Worm (Caenorhabditis elegans) whole organism, L4/young adult: Measurements from ENCODE around the gene grl-3.

Experiments
- W03F9.2 ChIP-seq: fragments of 150-350 bp; optimal IDR thresholded peaks from 2 replicates; lab custom pipeline; 2014; ENCODE audit warnings: missing biosample characterization, missing genetic modification characterization
- dao-5 ChIP-seq: sonication (generic microtip); optimal IDR thresholded peaks from 2 replicates; lab custom pipeline; 2016; ENCODE audit warnings: missing genotype, missing genetic modification characterization, moderate library complexity, missing compliant biosample characterization
- him-1 ChIP-seq: sonication (generic microtip); optimal IDR thresholded peaks from 2 replicates; lab custom pipeline; 2016; ENCODE audit warnings: missing genotype, missing genetic modification reagents, missing genetic modification characterization, missing compliant biosample characterization

DNA sequence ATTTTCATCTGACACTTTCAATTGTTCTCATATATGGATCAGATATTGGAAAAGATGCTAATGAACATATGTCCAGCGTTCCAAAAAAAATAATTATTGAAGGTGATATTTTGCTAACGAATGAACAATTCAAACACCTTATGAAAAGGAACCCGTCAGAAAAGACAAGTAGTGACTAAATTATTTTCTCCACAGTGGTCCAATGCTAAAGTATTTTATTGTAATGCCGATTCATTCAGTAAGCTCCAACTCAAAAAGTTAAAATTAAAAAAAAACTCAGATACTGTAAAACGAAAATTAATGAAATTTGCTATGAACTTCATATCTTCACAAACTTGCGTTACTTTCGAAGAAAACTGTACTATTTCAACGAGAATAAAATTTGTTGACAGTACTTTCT, 19.3 kb upstream of the grl-3 start, which contains the start of gene nas-16:
- no peak for TF ChIP-seq W03F9.2
- no peak for TF ChIP-seq him-1 (tag; lab: Kevin White, UChicago)
- no peak for TF ChIP-seq dao-5
